Worm (Caenorhabditis elegans) whole organism, L1 larva: Measurements from ENCODE around the gene Y40C5A.4.

ENCODE experiments used
- C04F5.9 ChIP-seq: sonication (generic microtip); optimal IDR thresholded peaks from 2 replicates; lab custom pipeline; 2016; ENCODE audit warnings: missing genetic modification characterization, missing compliant biosample characterization
- C16A3.4 ChIP-seq: fragments of 150-350 bp; optimal IDR thresholded peaks from 2 replicates; lab custom pipeline; 2014; ENCODE audit warnings: missing biosample characterization, missing genetic modification characterization
- C34B4.2 ChIP-seq: sonication (generic microtip); optimal IDR thresholded peaks from 2 replicates; lab custom pipeline; 2017; ENCODE audit warnings: mild to moderate bottlenecking, missing genetic modification characterization, missing compliant biosample characterization
- aha-1 ChIP-seq: fragments of 150-350 bp; optimal IDR thresholded peaks from 2 replicates; lab custom pipeline; 2014; ENCODE audit warnings: missing biosample characterization, missing genetic modification characterization
- aly-2 ChIP-seq: fragments of 150-350 bp; optimal IDR thresholded peaks from 2 replicates; lab custom pipeline; 2014; ENCODE audit warnings: missing biosample characterization, missing genetic modification characterization
- ceh-63 ChIP-seq: fragments of 200-800 bp; sonication (Bioruptor generic); optimal IDR thresholded peaks from 2 replicates; lab custom pipeline; 2018; ENCODE audit warnings: mild to moderate bottlenecking, missing genetic modification characterization, missing compliant biosample characterization
- ceh-82 ChIP-seq, 3 experiments: fragments of 150-350 bp in 1 of 3; sonication (generic microtip) in 2 of 3; optimal IDR thresholded peaks; 2 replicates each; lab custom pipeline; 2014 to 2017; ENCODE audit warnings: missing biosample characterization in 3 of 3, missing genetic modification characterization in 3 of 3
- ceh-88 ChIP-seq: fragments of 200-800 bp; sonication (Bioruptor generic); IDR thresholded peaks from 2 replicates; pipeline ENCODE4 v1.3.6; 2022; ENCODE audit warnings: missing genetic modification characterization, missing compliant biosample characterization
- ceh-90 ChIP-seq: sonication (generic microtip); optimal IDR thresholded peaks from 2 replicates; lab custom pipeline; 2016; ENCODE audit warnings: missing genetic modification characterization, missing compliant biosample characterization
- ces-1 ChIP-seq: fragments of 150-350 bp; optimal IDR thresholded peaks from 2 replicates; lab custom pipeline; 2014; ENCODE audit warnings: missing biosample characterization, missing genetic modification reagents, missing genetic modification characterization
- efl-1 ChIP-seq, 4 experiments: fragments of 150-350 bp; optimal IDR thresholded peaks in 3 of 4; peaks in 1 of 4; 1 replicate in 1 of 4; 2 replicates in 3 of 4; lab custom pipeline; 2014; ENCODE audit warnings: missing biosample characterization in 2 of 4, missing genetic modification characterization in 2 of 4, missing genetic modification reagents in 2 of 4
- egl-13 ChIP-seq: sonication (generic microtip); optimal IDR thresholded peaks from 2 replicates; lab custom pipeline; 2016; ENCODE audit warnings: missing genotype, missing genetic modification reagents, missing genetic modification characterization, missing compliant biosample characterization
- elt-2 ChIP-seq: sonication (generic microtip); optimal IDR thresholded peaks from 2 replicates; lab custom pipeline; 2016; ENCODE audit warnings: missing genetic modification characterization, mild to moderate bottlenecking, inconsistent platforms, missing compliant biosample characterization, missing genetic modification reagents
- ets-5 ChIP-seq: fragments of 200-800 bp; sonication (Bioruptor generic); IDR thresholded peaks from 2 replicates; pipeline ENCODE4 v1.3.6; 2022; ENCODE audit warnings: missing genetic modification characterization, missing compliant biosample characterization
- fkh-10 ChIP-seq: sonication (generic microtip); optimal IDR thresholded peaks from 2 replicates; lab custom pipeline; 2017; ENCODE audit warnings: missing biosample characterization, missing genetic modification reagents, missing genetic modification characterization
- fkh-4 ChIP-seq: sonication (generic microtip); optimal IDR thresholded peaks from 2 replicates; lab custom pipeline; 2016; ENCODE audit warnings: missing compliant biosample characterization, missing genetic modification characterization, borderline replicate concordance
- hlh-4 ChIP-seq: sonication (generic microtip); optimal IDR thresholded peaks from 2 replicates; lab custom pipeline; 2016; ENCODE audit warnings: mild to moderate bottlenecking, missing genetic modification characterization, missing compliant biosample characterization
- irx-1 ChIP-seq: sonication (generic microtip); optimal IDR thresholded peaks from 2 replicates; lab custom pipeline; 2016; ENCODE audit warnings: missing genetic modification characterization, missing compliant biosample characterization
- lin-13 ChIP-seq: fragments of 150-350 bp; optimal IDR thresholded peaks from 2 replicates; lab custom pipeline; 2014; ENCODE audit warnings: missing biosample characterization, missing genetic modification reagents, missing genetic modification characterization
- lin-14 ChIP-seq: fragments of 200-800 bp; sonication (Bioruptor generic); optimal IDR thresholded peaks from 2 replicates; lab custom pipeline; 2018; ENCODE audit warnings: mild to moderate bottlenecking, missing genetic modification characterization, moderate library complexity, missing compliant biosample characterization
- lin-35 ChIP-seq, 2 experiments: fragments of 150-350 bp; optimal IDR thresholded peaks; 2 replicates each; lab custom pipeline; 2014; ENCODE audit warnings: missing biosample characterization in 2 of 2, missing genetic modification characterization in 2 of 2, missing genetic modification reagents in 2 of 2
- lir-3 ChIP-seq: sonication (generic microtip); optimal IDR thresholded peaks from 2 replicates; lab custom pipeline; 2016; ENCODE audit warnings: mild to moderate bottlenecking, missing genetic modification characterization, moderate library complexity, missing compliant biosample characterization; ENCODE audit not compliant: poor library complexity
- lsy-2 ChIP-seq, 2 experiments: fragments of 150-350 bp; optimal IDR thresholded peaks; 2 replicates each; lab custom pipeline; 2014; ENCODE audit warnings: missing biosample characterization in 2 of 2, missing genetic modification characterization in 2 of 2
- mab-9 ChIP-seq: fragments of 200-800 bp; sonication (Bioruptor generic); IDR thresholded peaks from 2 replicates; pipeline ENCODE4 v1.3.6; 2022; ENCODE audit warnings: missing genetic modification reagents, missing genetic modification characterization, missing compliant biosample characterization
- mdl-1 ChIP-seq, 2 experiments: fragments of 150-350 bp; optimal IDR thresholded peaks; 2 replicates each; lab custom pipeline; 2014 to 2017; ENCODE audit warnings: missing biosample characterization in 2 of 2, missing genetic modification characterization in 2 of 2, inconsistent platforms in 1 of 2
- mep-1 ChIP-seq: fragments of 150-350 bp; optimal IDR thresholded peaks from 2 replicates; lab custom pipeline; 2014; ENCODE audit warnings: missing biosample characterization, missing genetic modification characterization
- nhr-11 ChIP-seq: fragments of 150-350 bp; optimal IDR thresholded peaks from 2 replicates; lab custom pipeline; 2014; ENCODE audit warnings: missing biosample characterization, missing genetic modification characterization
- nhr-12 ChIP-seq: sonication (generic microtip); optimal IDR thresholded peaks from 2 replicates; lab custom pipeline; 2017; ENCODE audit warnings: missing biosample characterization, missing genetic modification characterization
- nhr-19 ChIP-seq: fragments of 200-800 bp; sonication (Bioruptor generic); conservative IDR thresholded peaks from 2 replicates; pipeline ENCODE4 v1.3.6; 2022; ENCODE audit warnings: missing genetic modification characterization, missing compliant biosample characterization
- nhr-20 ChIP-seq: sonication (generic microtip); optimal IDR thresholded peaks from 2 replicates; lab custom pipeline; 2016; ENCODE audit warnings: mild to moderate bottlenecking, missing genetic modification characterization, missing compliant biosample characterization
- nhr-71 ChIP-seq: sonication (generic microtip); optimal IDR thresholded peaks from 2 replicates; lab custom pipeline; 2016; ENCODE audit warnings: mild to moderate bottlenecking, missing genetic modification characterization, moderate library complexity, missing compliant biosample characterization
- nhr-77 ChIP-seq: fragments of 150-350 bp; optimal IDR thresholded peaks from 2 replicates; lab custom pipeline; 2014; ENCODE audit warnings: missing biosample characterization, missing genetic modification characterization
- nhr-84 ChIP-seq: sonication (generic microtip); optimal IDR thresholded peaks from 2 replicates; lab custom pipeline; 2017; ENCODE audit warnings: missing biosample characterization, missing genetic modification characterization
- pax-3 ChIP-seq: fragments of 200-800 bp; sonication (Bioruptor generic); optimal IDR thresholded peaks from 2 replicates; lab custom pipeline; 2018; ENCODE audit warnings: mild to moderate bottlenecking, missing genetic modification characterization, moderate library complexity, missing compliant biosample characterization
- rnt-1 ChIP-seq: sonication (generic microtip); optimal IDR thresholded peaks from 2 replicates; lab custom pipeline; 2016; ENCODE audit warnings: mild to moderate bottlenecking, missing genetic modification characterization, moderate library complexity, missing compliant biosample characterization
- skn-1 ChIP-seq: fragments of 150-350 bp; optimal IDR thresholded peaks from 2 replicates; lab custom pipeline; 2014; ENCODE audit warnings: missing biosample characterization, missing genetic modification characterization
- snpc-4 ChIP-seq: fragments of 150-350 bp; optimal IDR thresholded peaks from 2 replicates; lab custom pipeline; 2014; ENCODE audit warnings: missing biosample characterization, missing genetic modification characterization
- snu-23 ChIP-seq: sonication (generic microtip); optimal IDR thresholded peaks from 2 replicates; lab custom pipeline; 2016; ENCODE audit warnings: missing genetic modification characterization, missing compliant biosample characterization
- sptf-1 ChIP-seq: fragments of 150-350 bp; optimal IDR thresholded peaks from 2 replicates; lab custom pipeline; 2014; ENCODE audit warnings: missing biosample characterization, missing genetic modification characterization
- sup-37 ChIP-seq: fragments of 200-800 bp; sonication (Bioruptor generic); optimal IDR thresholded peaks from 2 replicates; lab custom pipeline; 2018; ENCODE audit warnings: mild to moderate bottlenecking, missing genetic modification characterization, missing compliant biosample characterization
- tbx-2 ChIP-seq: sonication (generic microtip); optimal IDR thresholded peaks from 2 replicates; lab custom pipeline; 2016; ENCODE audit warnings: missing genetic modification characterization, missing compliant biosample characterization
- unc-130 ChIP-seq: fragments of 150-350 bp; optimal IDR thresholded peaks from 2 replicates; lab custom pipeline; 2017; ENCODE audit warnings: missing biosample characterization, missing genetic modification characterization, inconsistent platforms
- unc-30 ChIP-seq: sonication (generic microtip); optimal IDR thresholded peaks from 2 replicates; lab custom pipeline; 2017; ENCODE audit warnings: missing biosample characterization, missing genetic modification characterization
- unc-98 ChIP-seq: fragments of 200-800 bp; sonication (Bioruptor generic); IDR thresholded peaks from 2 replicates; pipeline ENCODE4 v1.3.6; 2022; ENCODE audit warnings: missing genetic modification characterization, missing compliant biosample characterization
- vab-15 ChIP-seq: sonication (generic microtip); optimal IDR thresholded peaks from 2 replicates; lab custom pipeline; 2017; ENCODE audit warnings: missing genotype, mild to moderate bottlenecking, missing genetic modification characterization, missing compliant biosample characterization
- xbp-1 ChIP-seq: sonication (generic microtip); optimal IDR thresholded peaks from 2 replicates; lab custom pipeline; 2016; ENCODE audit warnings: missing genetic modification characterization, missing compliant biosample characterization
- zip-4 ChIP-seq: fragments of 200-800 bp; sonication (Bioruptor generic); optimal IDR thresholded peaks from 2 replicates; lab custom pipeline; 2018; ENCODE audit warnings: mild to moderate bottlenecking, missing genetic modification characterization, moderate library complexity, missing compliant biosample characterization
- ztf-4 ChIP-seq: fragments of 150-350 bp; optimal IDR thresholded peaks from 2 replicates; lab custom pipeline; 2014; ENCODE audit warnings: missing biosample characterization, missing genetic modification characterization

Gene Y40C5A.4

ce11 chrIV:7391534-7392343 is 26.8 kb upstream of the Y40C5A.4 start (continued):
- TF ChIP-seq irx-1 (tag; lab: Kevin White, UChicago) (peak; percentile 33), lin-13 (GFP tag; lab: Kevin White, UChicago) (peak; percentile 50), elt-2 (tag; lab: Kevin White, UChicago) (no peak), snu-23 (GFP tag; lab: Kevin White, UChicago) (peak; percentile 43), ceh-63 (no peak), snpc-4 (tag; lab: Kevin White, UChicago) (no peak), lsy-2 (tag; optimal IDR thresholded peaks at IDR 0.05; lab: Kevin White, UChicago) (peak in 1 of 2 experiments; percentile 51), skn-1 (tag; lab: Kevin White, UChicago) (peak; percentile 75), unc-30 (tag; lab: Kevin White, UChicago) (no peak), ets-5 (GFP tag; lab: Robert Waterston, UW) (no peak), nhr-20 (tag; lab: Kevin White, UChicago) (peak; percentile 49), nhr-11 (tag; lab: Kevin White, UChicago) (no peak), aly-2 (no peak), C16A3.4 (no peak), sup-37 (GFP tag; lab: Kevin White, UChicago) (no peak), nhr-77 (tag; lab: Kevin White, UChicago) (no peak), unc-98 (no peak), lin-14 (GFP tag; lab: Kevin White, UChicago) (peak; percentile 83), efl-1 (optimal IDR thresholded peaks at IDR 0.05; lab: Kevin White, UChicago) (peak in 1 of 2 experiments; percentile 34), efl-1 (GFP tag; optimal IDR thresholded peaks at IDR 0.05 in 1 of 2; lab: Kevin White, UChicago) (peak in 1 of 2 experiments; percentile 88), zip-4 (GFP tag; lab: Kevin White, UChicago) (peak; percentile 64), nhr-84 (tag; lab: Kevin White, UChicago) (no peak), ceh-88 (0 out of 2 replicates have a peak, but pooled peaks have one; percentile 25), egl-13 (tag; lab: Kevin White, UChicago) (no peak), rnt-1 (tag; lab: Kevin White, UChicago) (peak; percentile 53), ceh-82 (tag; optimal IDR thresholded peaks at IDR 0.05; lab: Kevin White, UChicago) (peak; percentile 38 to 54 (median 43)), hlh-4 (tag; lab: Kevin White, UChicago) (no peak), ztf-4 (tag; lab: Kevin White, UChicago) (peak; percentile 50), ceh-90 (no peak), unc-130 (tag; lab: Kevin White, UChicago) (peak; percentile 16), xbp-1 (tag; lab: Kevin White, UChicago) (peak; percentile 42), C34B4.2 (no peak), fkh-4 (tag; lab: Kevin White, UChicago) (no peak), sptf-1 (tag; lab: Kevin White, UChicago) (no peak), mab-9 (GFP tag; lab: Robert Waterston, UW) (no peak), nhr-19 (GFP tag; lab: Robert Waterston, UW) (peak; percentile 73), tbx-2 (tag; lab: Kevin White, UChicago) (peak; percentile 33), nhr-71 (tag; lab: Kevin White, UChicago) (peak; percentile 82)

DNA sequence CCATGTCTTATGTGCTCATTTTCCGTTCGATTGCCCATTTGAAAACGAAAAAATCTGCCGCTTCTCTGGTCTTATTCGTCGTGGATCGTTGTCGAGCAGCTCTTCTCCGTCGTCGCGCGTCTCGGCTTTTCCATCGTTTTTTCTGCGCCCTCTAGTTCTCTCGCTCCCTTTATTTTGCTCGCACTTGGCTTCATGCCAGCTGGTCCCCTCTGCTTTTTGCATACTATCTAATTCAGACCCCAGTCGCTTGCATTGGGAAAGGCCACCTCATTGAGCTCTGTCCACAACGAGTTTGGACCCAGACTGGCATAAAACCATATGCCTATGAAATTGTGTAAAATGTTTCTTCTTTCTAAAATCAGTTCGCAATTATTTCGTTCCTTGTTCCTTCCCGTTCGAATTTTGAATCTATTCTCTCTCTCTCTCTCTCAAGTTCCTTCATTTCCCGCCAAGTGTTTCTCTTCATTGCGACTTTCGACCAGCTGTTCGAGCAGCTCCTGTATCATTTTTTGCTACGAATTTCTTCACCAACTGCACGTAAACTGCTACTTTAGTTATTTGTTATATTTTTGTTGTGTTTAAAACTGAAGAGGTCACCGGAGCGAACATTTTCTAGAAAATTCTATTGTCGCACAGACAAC is 25.3 kb upstream of the Y40C5A.4 start:
- TF ChIP-seq nhr-12 (tag; lab: Kevin White, UChicago), result no peak
- TF ChIP-seq ets-5 (GFP tag; lab: Robert Waterston, UW), result no peak
- no peak for TF ChIP-seq ces-1
- TF ChIP-seq snu-23 (GFP tag; lab: Kevin White, UChicago), result peak; percentile 39
- peak; percentile 7 for TF ChIP-seq skn-1 (tag; lab: Kevin White, UChicago)
- TF ChIP-seq rnt-1 (tag; lab: Kevin White, UChicago), result peak; percentile 37
- no peak for TF ChIP-seq aha-1
- TF ChIP-seq unc-30 (tag; lab: Kevin White, UChicago), result no peak
- no peak for TF ChIP-seq pax-3 (tag; lab: Kevin White, UChicago)
- no peak for TF ChIP-seq mep-1 (tag; lab: Kevin White, UChicago)
- no peak for TF ChIP-seq C04F5.9
- peak; percentile 65 for TF ChIP-seq nhr-71 (tag; lab: Kevin White, UChicago)
- peak; percentile 29 for TF ChIP-seq ztf-4 (tag; lab: Kevin White, UChicago)
- no peak for TF ChIP-seq lin-35 (GFP tag; optimal IDR thresholded peaks at IDR 0.05; lab: Kevin White, UChicago)
- TF ChIP-seq fkh-10 (GFP tag; lab: Kevin White, UChicago), result no peak
- peak; percentile 13 for TF ChIP-seq nhr-20 (tag; lab: Kevin White, UChicago)
- no peak for TF ChIP-seq lir-3 (tag; lab: Kevin White, UChicago)
- TF ChIP-seq nhr-77 (tag; lab: Kevin White, UChicago), result no peak
- no peak for TF ChIP-seq vab-15 (tag; lab: Kevin White, UChicago)
- peak; percentile 22 for TF ChIP-seq tbx-2 (tag; lab: Kevin White, UChicago)
- no peak for TF ChIP-seq mdl-1 (tag; optimal IDR thresholded peaks at IDR 0.05; lab: Kevin White, UChicago)
- TF ChIP-seq egl-13 (tag; lab: Kevin White, UChicago), result peak; percentile 39
